Worm (Caenorhabditis elegans) whole organism, L1 larva: ENCODE data around the gene K09C6.3.

ENCODE experiments used
- ceh-82 ChIP-seq, 3 experiments: fragments of 150-350 bp in 1 of 3; sonication (generic microtip) in 2 of 3; optimal IDR thresholded peaks; 2 replicates each; lab custom pipeline; 2014 to 2017; ENCODE audit warnings: missing biosample characterization in 3 of 3, missing genetic modification characterization in 3 of 3
- egl-13 ChIP-seq: sonication (generic microtip); optimal IDR thresholded peaks from 2 replicates; lab custom pipeline; 2016; ENCODE audit warnings: missing genotype, missing genetic modification reagents, missing genetic modification characterization, missing compliant biosample characterization
- elt-3 ChIP-seq, 6 experiments: fragments of 150-350 bp in 1 of 6; sonication (generic microtip); optimal IDR thresholded peaks; 2 replicates each; lab custom pipeline; 2017 to 2018; ENCODE audit warnings: missing biosample characterization in 6 of 6, missing genetic modification characterization in 6 of 6, inconsistent platforms in 1 of 6
- lin-39 ChIP-seq: fragments of 150-350 bp; optimal IDR thresholded peaks from 2 replicates; lab custom pipeline; 2014; ENCODE audit warnings: missing biosample characterization, missing genetic modification reagents, missing genetic modification characterization
- nhr-237 ChIP-seq: fragments of 150-350 bp; optimal IDR thresholded peaks from 2 replicates; lab custom pipeline; 2014; ENCODE audit warnings: missing biosample characterization, missing genetic modification characterization
- nhr-85 ChIP-seq: sonication (generic microtip); peaks from one replicate; lab custom pipeline; 2016; ENCODE audit warnings: missing genetic modification characterization, inconsistent platforms, missing compliant biosample characterization
- pag-3 ChIP-seq: sonication (generic microtip); optimal IDR thresholded peaks from 2 replicates; lab custom pipeline; 2017; ENCODE audit warnings: missing genetic modification characterization, mild to moderate bottlenecking, missing compliant biosample characterization, antibody characterized with exemption, borderline replicate concordance; ENCODE audit not compliant: insufficient read depth
- unc-62 ChIP-seq: fragments of 150-350 bp; optimal IDR thresholded peaks from 2 replicates; lab custom pipeline; 2014; ENCODE audit warnings: missing biosample characterization, missing genetic modification reagents, missing genetic modification characterization
- ztf-4 ChIP-seq: fragments of 150-350 bp; optimal IDR thresholded peaks from 2 replicates; lab custom pipeline; 2014; ENCODE audit warnings: missing biosample characterization, missing genetic modification characterization

DNA sequence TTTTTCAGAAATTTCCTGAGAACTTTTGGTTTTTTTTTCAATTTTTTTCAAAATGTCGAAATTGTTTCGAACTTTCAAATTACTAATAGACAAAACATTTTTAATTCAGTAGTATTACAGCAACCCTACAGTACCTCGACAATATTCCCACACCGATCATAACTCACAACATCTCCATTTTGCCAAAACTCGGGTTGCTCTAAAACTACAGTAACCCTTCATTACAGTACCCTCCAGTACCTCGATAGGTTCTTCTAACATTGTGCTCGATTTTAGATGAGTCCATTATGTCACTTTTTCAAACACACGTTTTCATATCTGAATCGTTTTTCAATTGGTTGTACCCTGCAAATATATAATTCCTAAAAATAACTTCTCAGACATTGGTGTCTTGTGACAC, 3.2 kb upstream of the K09C6.3 start:
- TF ChIP-seq nhr-85 (tag; lab: Kevin White, UChicago) (peak; percentile 52), lin-39 (tag; lab: Kevin White, UChicago) (no peak), egl-13 (no peak), ztf-4 (tag; lab: Kevin White, UChicago) (no peak), pag-3 (tag; lab: Kevin White, UChicago) (no peak), nhr-237 (tag; lab: Kevin White, UChicago) (no peak), unc-62 (GFP tag; lab: Kevin White, UChicago) (no peak), elt-3 (tag; optimal IDR thresholded peaks at IDR 0.05; lab: Kevin White, UChicago) (no peak), ceh-82 (tag; optimal IDR thresholded peaks at IDR 0.05; lab: Kevin White, UChicago) (no peak)
